Fruit fly (Drosophila melanogaster) S2 (cell line): ENCODE data around the gene CG42846.

ENCODE experiments used
- CG8478 ChIP-seq: fragments of >200 bp; optimal IDR thresholded peaks from 2 replicates; lab custom pipeline; 2018
- CTCF ChIP-seq, 2 experiments: fragments of >200 bp; optimal IDR thresholded peaks; 2 replicates each; lab custom pipeline; 2018

dm6 chr3L:211200-211599 is 20.2 kb downstream of the CG42846 start, which contains the start of gene Prp4k:
- TF ChIP-seq CG8478 (lab: Kevin White, UChicago) (no peak), CTCF (optimal IDR thresholded peaks at IDR 0.05; lab: Kevin White, UChicago) (no peak)
